Fruit fly (Drosophila melanogaster) whole organism, embryonic: ENCODE measurements around the gene cwo.

ENCODE experiments used
- Ada2b ChIP-seq: fragments of 200-800 bp; sonication (Bioruptor generic); IDR thresholded peaks from 2 replicates; pipeline ENCODE4 v1.3.6; 2022; ENCODE audit warnings: missing biosample characterization, missing genetic modification characterization
- Blimp-1 ChIP-seq: fragments of 200-800 bp; sonication (Bioruptor generic); optimal IDR thresholded peaks from 3 replicates; lab custom pipeline; 2018; ENCODE audit warnings: missing biosample characterization, missing genetic modification characterization, mild to moderate bottlenecking, moderate library complexity, missing genetic modification reagents
- CG10274 ChIP-seq: fragments of 200-800 bp; sonication (Bioruptor generic); optimal IDR thresholded peaks from 3 replicates; lab custom pipeline; 2017; ENCODE audit warnings: missing biosample characterization, mild to moderate bottlenecking, missing genetic modification characterization
- CG12391 ChIP-seq: fragments of 200-800 bp; sonication (Bioruptor generic); optimal IDR thresholded peaks from 3 replicates; lab custom pipeline; 2018; ENCODE audit warnings: missing biosample characterization, mild to moderate bottlenecking, missing genetic modification characterization, moderate library complexity
- CG13775 ChIP-seq: fragments of 200-800 bp; sonication (Bioruptor generic); optimal IDR thresholded peaks from 3 replicates; lab custom pipeline; 2017; ENCODE audit warnings: missing biosample characterization, mild to moderate bottlenecking, missing genetic modification characterization
- CG14710 ChIP-seq: fragments of 200-800 bp; sonication (Bioruptor generic); optimal IDR thresholded peaks from 3 replicates; lab custom pipeline; 2019; ENCODE audit warnings: missing biosample characterization, mild to moderate bottlenecking, missing genetic modification characterization, moderate library complexity
- CG15269 ChIP-seq: fragments of 200-800 bp; sonication (Bioruptor generic); optimal IDR thresholded peaks from 2 replicates; lab custom pipeline; 2018; ENCODE audit warnings: missing biosample characterization, mild to moderate bottlenecking, missing genetic modification characterization, moderate library complexity
- CG1603 ChIP-seq: fragments of 200-800 bp; sonication (Bioruptor generic); optimal IDR thresholded peaks from 2 replicates; lab custom pipeline; 2019; ENCODE audit warnings: missing biosample characterization, mild to moderate bottlenecking, missing genetic modification characterization, moderate library complexity
- CG2202 ChIP-seq: fragments of 200-800 bp; sonication (Bioruptor generic); optimal IDR thresholded peaks from 2 replicates; lab custom pipeline; 2018; ENCODE audit warnings: missing biosample characterization, mild to moderate bottlenecking, missing genetic modification characterization
- CG30403 ChIP-seq: fragments of 200-800 bp; sonication (Bioruptor generic); optimal IDR thresholded peaks from 3 replicates; lab custom pipeline; 2016; ENCODE audit warnings: missing biosample characterization, missing genetic modification characterization
- CG30431 ChIP-seq: fragments of 200-800 bp; sonication (Bioruptor generic); optimal IDR thresholded peaks from 2 replicates; lab custom pipeline; 2017; ENCODE audit warnings: missing biosample characterization, missing genetic modification characterization
- CG33557 ChIP-seq: fragments of 200-800 bp; sonication (Bioruptor generic); optimal IDR thresholded peaks from 2 replicates; lab custom pipeline; 2019; ENCODE audit warnings: missing biosample characterization, mild to moderate bottlenecking, missing genetic modification characterization, moderate library complexity
- CG4404 ChIP-seq: fragments of 200-800 bp; sonication (Bioruptor generic); IDR thresholded peaks from 2 replicates; pipeline ENCODE4 v1.3.6; 2022; ENCODE audit warnings: missing biosample characterization, missing genetic modification characterization
- CG4424 ChIP-seq: fragments of 200-800 bp; sonication (Bioruptor generic); optimal IDR thresholded peaks from 3 replicates; lab custom pipeline; 2016; ENCODE audit warnings: missing biosample characterization, missing genetic modification characterization
- CG6854 ChIP-seq: fragments of 200-800 bp; sonication (Bioruptor generic); optimal IDR thresholded peaks from 3 replicates; lab custom pipeline; 2017; ENCODE audit warnings: missing biosample characterization, mild to moderate bottlenecking, missing genetic modification characterization
- CG9727 ChIP-seq: fragments of 200-800 bp; sonication (Bioruptor generic); optimal IDR thresholded peaks from 3 replicates; lab custom pipeline; 2017; ENCODE audit warnings: missing biosample characterization, mild to moderate bottlenecking, missing genetic modification characterization
- CoRest ChIP-seq: fragments of 200-800 bp; sonication (Bioruptor generic); optimal IDR thresholded peaks from 3 replicates; lab custom pipeline; 2018; ENCODE audit warnings: missing biosample characterization, mild to moderate bottlenecking, missing genetic modification characterization, moderate library complexity
- Dip3 ChIP-seq: fragments of 200-800 bp; sonication (Bioruptor generic); optimal IDR thresholded peaks from 3 replicates; lab custom pipeline; 2016; ENCODE audit warnings: missing biosample characterization, missing genetic modification characterization
- Dref ChIP-seq: fragments of 200-800 bp; sonication (Bioruptor generic); IDR thresholded peaks from 2 replicates; pipeline ENCODE4 v1.3.6; 2022; ENCODE audit warnings: missing biosample characterization, missing genetic modification characterization
- Eip74EF ChIP-seq, 2 experiments: fragments of 200-800 bp in 1 of 2; fragments of >200 bp in 1 of 2; sonication (Bioruptor generic) in 1 of 2; optimal IDR thresholded peaks; 2 replicates each; lab custom pipeline; 2017 to 2019; ENCODE audit warnings: missing biosample characterization in 2 of 2, missing genetic modification characterization in 2 of 2, mild to moderate bottlenecking in 1 of 2, moderate library complexity in 1 of 2
- Fer3 ChIP-seq: fragments of 200-800 bp; sonication (Bioruptor generic); optimal IDR thresholded peaks from 2 replicates; lab custom pipeline; 2018; ENCODE audit warnings: missing biosample characterization, mild to moderate bottlenecking, missing genetic modification characterization, moderate library complexity
- HLHmδ ChIP-seq: fragments of 200-800 bp; sonication (Bioruptor generic); optimal IDR thresholded peaks from 2 replicates; lab custom pipeline; 2018; ENCODE audit warnings: missing biosample characterization, mild to moderate bottlenecking, missing genetic modification characterization, moderate library complexity
- Hmr ChIP-seq: fragments of 200-800 bp; sonication (Bioruptor generic); optimal IDR thresholded peaks from 3 replicates; lab custom pipeline; 2017; ENCODE audit warnings: mild to moderate bottlenecking, missing biosample characterization, missing genetic modification reagents, missing genetic modification characterization
- Lhr ChIP-seq: fragments of 200-800 bp; sonication (Bioruptor generic); optimal IDR thresholded peaks from 3 replicates; lab custom pipeline; 2017; ENCODE audit warnings: mild to moderate bottlenecking, missing biosample characterization, missing genetic modification reagents, missing genetic modification characterization
- Mad ChIP-seq: fragments of 200-800 bp; sonication (Bioruptor generic); optimal IDR thresholded peaks from 2 replicates; lab custom pipeline; 2016; ENCODE audit warnings: missing biosample characterization, missing genetic modification characterization
- NC2β ChIP-seq: fragments of 200-800 bp; sonication (Bioruptor generic); optimal IDR thresholded peaks from 2 replicates; lab custom pipeline; 2016; ENCODE audit warnings: missing biosample characterization, missing genetic modification characterization
- NK7.1 ChIP-seq: fragments of 200-800 bp; sonication (Bioruptor generic); optimal IDR thresholded peaks from 3 replicates; lab custom pipeline; 2016; ENCODE audit warnings: missing biosample characterization, missing genetic modification characterization
- Sox102F ChIP-seq: fragments of 200-800 bp; sonication (Bioruptor generic); optimal IDR thresholded peaks from 2 replicates; lab custom pipeline; 2018; ENCODE audit warnings: missing biosample characterization, mild to moderate bottlenecking, missing genetic modification characterization, moderate library complexity
- ato ChIP-seq: fragments of 200-800 bp; sonication (Bioruptor generic); IDR thresholded peaks from 2 replicates; pipeline ENCODE4 v1.3.6; 2022; ENCODE audit warnings: missing biosample characterization, missing genetic modification characterization; ENCODE audit not compliant: partially characterized antibody
- dati ChIP-seq: fragments of 200-800 bp; sonication (Bioruptor generic); IDR thresholded peaks from 2 replicates; pipeline ENCODE4 v1.3.6; 2022; ENCODE audit warnings: missing biosample characterization, missing genetic modification characterization
- dm ChIP-seq: fragments of 200-800 bp; sonication (Bioruptor generic); optimal IDR thresholded peaks from 3 replicates; lab custom pipeline; 2016; ENCODE audit warnings: missing biosample characterization, missing genetic modification characterization
- dmrt99B ChIP-seq: fragments of 200-800 bp; sonication (Bioruptor generic); optimal IDR thresholded peaks from 2 replicates; lab custom pipeline; 2018; ENCODE audit warnings: missing biosample characterization, mild to moderate bottlenecking, missing genetic modification characterization, moderate library complexity
- ewg ChIP-seq: fragments of 200-800 bp; sonication (Bioruptor generic); optimal IDR thresholded peaks from 3 replicates; lab custom pipeline; 2017; ENCODE audit warnings: mild to moderate bottlenecking, missing biosample characterization, missing genetic modification reagents, missing genetic modification characterization
- exex ChIP-seq: fragments of 200-800 bp; sonication (Bioruptor generic); optimal IDR thresholded peaks from 4 replicates; lab custom pipeline; 2018; ENCODE audit warnings: missing biosample characterization, mild to moderate bottlenecking, missing genetic modification characterization, moderate library complexity
- ftz-f1 ChIP-seq: fragments of 200-800 bp; sonication (Bioruptor generic); optimal IDR thresholded peaks from 2 replicates; lab custom pipeline; 2016; ENCODE audit warnings: missing biosample characterization, missing genetic modification characterization
- gce ChIP-seq: fragments of 200-800 bp; sonication (Bioruptor generic); IDR thresholded peaks from 3 replicates; pipeline ENCODE4 v1.3.6; 2022; ENCODE audit warnings: missing biosample characterization, missing genetic modification characterization
- gcm ChIP-seq: fragments of 200-800 bp; sonication (Bioruptor generic); optimal IDR thresholded peaks from 2 replicates; lab custom pipeline; 2019; ENCODE audit warnings: missing biosample characterization, mild to moderate bottlenecking, missing genetic modification characterization, moderate library complexity
- lab ChIP-seq: fragments of 200-800 bp; sonication (Bioruptor generic); optimal IDR thresholded peaks from 3 replicates; lab custom pipeline; 2017; ENCODE audit warnings: missing biosample characterization, missing genetic modification characterization, mild to moderate bottlenecking, moderate library complexity, missing genetic modification reagents
- mirr ChIP-seq: fragments of 200-800 bp; sonication (Bioruptor generic); optimal IDR thresholded peaks from 3 replicates; lab custom pipeline; 2018; ENCODE audit warnings: missing biosample characterization, mild to moderate bottlenecking, missing genetic modification characterization
- phol ChIP-seq: fragments of 200-800 bp; sonication (Bioruptor generic); optimal IDR thresholded peaks from 3 replicates; lab custom pipeline; 2018; ENCODE audit warnings: missing biosample characterization, mild to moderate bottlenecking, missing genetic modification characterization, moderate library complexity
- pnt ChIP-seq: fragments of 200-800 bp; sonication (Bioruptor generic); optimal IDR thresholded peaks from 3 replicates; lab custom pipeline; 2016; ENCODE audit warnings: missing biosample characterization, missing genetic modification characterization
- pros ChIP-seq: fragments of 200-800 bp; sonication (Bioruptor generic); optimal IDR thresholded peaks from 3 replicates; lab custom pipeline; 2019; ENCODE audit warnings: missing biosample characterization, mild to moderate bottlenecking, missing genetic modification characterization, moderate library complexity
- row ChIP-seq: fragments of 200-800 bp; sonication (Bioruptor generic); IDR thresholded peaks from 3 replicates; pipeline ENCODE4 v1.3.6; 2022; ENCODE audit warnings: missing biosample characterization, missing genetic modification characterization
- sc ChIP-seq, 3 experiments: fragments of >200 bp in 2 of 3; fragments of 200-800 bp in 1 of 3; sonication (Bioruptor generic) in 1 of 3; optimal IDR thresholded peaks; 2 replicates in 2 of 3; 3 replicates in 1 of 3; lab custom pipeline; 2017; ENCODE audit warnings: mild to moderate bottlenecking in 1 of 3, missing biosample characterization in 1 of 3, missing genetic modification characterization in 1 of 3, missing genetic modification reagents in 1 of 3
- sim ChIP-seq: fragments of 200-800 bp; sonication (Bioruptor generic); IDR thresholded peaks from 2 replicates; pipeline ENCODE4 v1.3.6; 2022; ENCODE audit warnings: missing biosample characterization, missing genetic modification characterization
- sisA ChIP-seq: fragments of 200-800 bp; sonication (Bioruptor generic); IDR thresholded peaks from 2 replicates; pipeline ENCODE4 v1.3.6; 2022; ENCODE audit warnings: missing biosample characterization, missing genetic modification characterization
- so ChIP-seq: fragments of 200-800 bp; sonication (Bioruptor generic); IDR thresholded peaks from 3 replicates; pipeline ENCODE4 v1.3.6; 2022; ENCODE audit warnings: missing biosample characterization, missing genetic modification characterization
- tna ChIP-seq: fragments of 200-800 bp; sonication (Bioruptor generic); IDR thresholded peaks from 2 replicates; pipeline ENCODE4 v1.3.6; 2022; ENCODE audit warnings: missing biosample characterization, missing genetic modification characterization; ENCODE audit not compliant: partially characterized antibody
- unpg ChIP-seq: fragments of 200-800 bp; sonication (Bioruptor generic); optimal IDR thresholded peaks from 3 replicates; lab custom pipeline; 2018; ENCODE audit warnings: missing biosample characterization, mild to moderate bottlenecking, missing genetic modification characterization, moderate library complexity

Gene cwo

dm6 chr3R:10448957-10449356, 60.9 kb downstream of the cwo start (continued):
- TF ChIP-seq phol: peak; percentile 72
- TF ChIP-seq Ada2b (GFP tag; lab: Robert Waterston, UW): 0 out of 2 replicates have a peak, but pooled peaks have one; percentile 12
- TF ChIP-seq exex (tag; lab: Kevin White, UChicago): no peak
- no peak for TF ChIP-seq ftz-f1 (GFP tag; lab: Kevin White, UChicago)
- no peak for TF ChIP-seq pros (GFP tag; lab: Kevin White, UChicago)
- peak; percentile 4 for TF ChIP-seq ewg
- 0 out of 3 replicates have a peak, but pooled peaks have one; percentile 13 for TF ChIP-seq gce
- no peak for TF ChIP-seq sc (optimal IDR thresholded peaks at IDR 0.05; lab: Kevin White, UChicago)
- TF ChIP-seq sc (GFP tag; optimal IDR thresholded peaks at IDR 0.05; lab: Kevin White, UChicago): peak; percentile 8
- TF ChIP-seq Dip3 (GFP tag; lab: Kevin White, UChicago): no peak
- no peak for TF ChIP-seq mirr (GFP tag; lab: Kevin White, UChicago)
- peak; percentile 25 for TF ChIP-seq CG30403 (GFP tag; lab: Kevin White, UChicago)
- TF ChIP-seq HLHmδ (GFP tag; lab: Kevin White, UChicago): no peak
- no peak for TF ChIP-seq NC2β
- TF ChIP-seq CG30431: no peak
- no peak for TF ChIP-seq CG6854 (GFP tag; lab: Kevin White, UChicago)
- peak; percentile 51 for TF ChIP-seq unpg
- TF ChIP-seq lab (GFP tag; lab: Kevin White, UChicago): peak; percentile 31
- no peak for TF ChIP-seq sim (GFP tag; lab: Robert Waterston, UW)
- no peak for TF ChIP-seq Hmr (GFP tag; lab: Kevin White, UChicago)
- peak; percentile 26 for TF ChIP-seq CG15269 (tag; lab: Kevin White, UChicago)
- TF ChIP-seq Lhr (GFP tag; lab: Kevin White, UChicago): peak; percentile 12
- TF ChIP-seq CG2202 (tag; lab: Kevin White, UChicago): peak; percentile 6
- TF ChIP-seq Eip74EF (GFP tag; optimal IDR thresholded peaks at IDR 0.05; lab: Kevin White, UChicago): peak in 1 of 2 experiments; percentile 19
- TF ChIP-seq dmrt99B (tag; lab: Kevin White, UChicago): peak; percentile 63
- no peak for TF ChIP-seq NK7.1 (GFP tag; lab: Kevin White, UChicago)
- TF ChIP-seq dati: no peak
- peak; percentile 25 for TF ChIP-seq CoRest (tag; lab: Kevin White, UChicago)
- TF ChIP-seq gcm (GFP tag; lab: Kevin White, UChicago): peak; percentile 11
- peak; percentile 67 for TF ChIP-seq Blimp-1 (GFP tag; lab: Kevin White, UChicago)
- peak; percentile 40 for TF ChIP-seq CG1603 (tag; lab: Kevin White, UChicago)
- no peak for TF ChIP-seq dm (GFP tag; lab: Kevin White, UChicago)
- TF ChIP-seq CG12391 (tag; lab: Kevin White, UChicago): peak; percentile 66
- no peak for TF ChIP-seq Dref (GFP tag; lab: Robert Waterston, UW)
- TF ChIP-seq CG4404 (GFP tag; lab: Robert Waterston, UW): no peak
- peak; percentile 8 for TF ChIP-seq CG13775 (GFP tag; lab: Kevin White, UChicago)
- no peak for TF ChIP-seq tna (GFP tag; lab: Robert Waterston, UW)
- peak; percentile 51 for TF ChIP-seq CG33557 (GFP tag; lab: Kevin White, UChicago)
- peak; percentile 35 for TF ChIP-seq CG9727
- no peak for TF ChIP-seq sisA (GFP tag; lab: Robert Waterston, UW)
- peak; percentile 25 for TF ChIP-seq CG4424
- TF ChIP-seq Mad (GFP tag; lab: Kevin White, UChicago): no peak
- TF ChIP-seq pnt (GFP tag; lab: Kevin White, UChicago): no peak
- TF ChIP-seq CG10274 (GFP tag; lab: Kevin White, UChicago): no peak
- TF ChIP-seq so (GFP tag; lab: Robert Waterston, UW): no peak; the same call in 2 of the 3 replicates
- TF ChIP-seq Fer3 (tag; lab: Kevin White, UChicago): peak; percentile 32
- peak; percentile 65 for TF ChIP-seq row (GFP tag; lab: Robert Waterston, UW)
- TF ChIP-seq CG14710 (tag; lab: Kevin White, UChicago): peak; percentile 68
- peak; percentile 49 for TF ChIP-seq Sox102F
- no peak for TF ChIP-seq ato (GFP tag; lab: Robert Waterston, UW)
